Worm (Caenorhabditis elegans) whole organism, L2 larva: ENCODE measurements around the gene ZC196.5.

Experiments used
- C34F6.9 ChIP-seq: fragments of 150-350 bp; optimal IDR thresholded peaks from 2 replicates; lab custom pipeline; 2014; ENCODE audit warnings: missing biosample characterization, missing genetic modification characterization
- R02D3.7 ChIP-seq: fragments of 150-350 bp; optimal IDR thresholded peaks from 2 replicates; lab custom pipeline; 2014; ENCODE audit warnings: missing biosample characterization, missing genetic modification characterization
- Y55F3AM.14 ChIP-seq: fragments of 200-800 bp; sonication (Bioruptor generic); optimal IDR thresholded peaks from 2 replicates; lab custom pipeline; 2018; ENCODE audit warnings: mild to moderate bottlenecking, missing genetic modification characterization, missing compliant biosample characterization
- ZK546.5 ChIP-seq: sonication (generic microtip); optimal IDR thresholded peaks from 2 replicates; lab custom pipeline; 2017; ENCODE audit warnings: missing biosample characterization, missing genetic modification characterization
- aly-2 ChIP-seq: fragments of 150-350 bp; optimal IDR thresholded peaks from 2 replicates; lab custom pipeline; 2014; ENCODE audit warnings: missing biosample characterization, missing genetic modification characterization
- crh-2 ChIP-seq: sonication (generic microtip); optimal IDR thresholded peaks from 2 replicates; lab custom pipeline; 2017; ENCODE audit warnings: missing biosample characterization, missing genetic modification characterization
- elt-3 ChIP-seq: sonication (generic microtip); optimal IDR thresholded peaks from 2 replicates; lab custom pipeline; 2017; ENCODE audit warnings: missing biosample characterization, missing genetic modification characterization
- fos-1 ChIP-seq: fragments of 150-350 bp; optimal IDR thresholded peaks from 2 replicates; lab custom pipeline; 2014; ENCODE audit warnings: missing biosample characterization, missing genetic modification characterization
- lin-11 ChIP-seq: fragments of 150-350 bp; sonication (generic microtip); optimal IDR thresholded peaks from 2 replicates; lab custom pipeline; 2014; ENCODE audit warnings: missing biosample characterization, missing genetic modification characterization, inconsistent platforms, mixed read lengths
- mbf-1 ChIP-seq: sonication (generic microtip); optimal IDR thresholded peaks from 2 replicates; lab custom pipeline; 2017; ENCODE audit warnings: missing biosample characterization, missing genetic modification characterization
- nhr-129 ChIP-seq: fragments of 150-350 bp; optimal IDR thresholded peaks from 2 replicates; lab custom pipeline; 2014; ENCODE audit warnings: missing biosample characterization, missing genetic modification characterization
- nhr-23 ChIP-seq: fragments of 150-350 bp; optimal IDR thresholded peaks from 2 replicates; lab custom pipeline; 2014; ENCODE audit warnings: missing biosample characterization, missing genetic modification reagents, missing genetic modification characterization
- nhr-25 ChIP-seq: fragments of 150-350 bp; sonication (generic microtip); optimal IDR thresholded peaks from 3 replicates; lab custom pipeline; 2014; ENCODE audit warnings: missing biosample characterization, missing genetic modification characterization
- sem-4 ChIP-seq: fragments of 150-350 bp; optimal IDR thresholded peaks from 2 replicates; lab custom pipeline; 2014; ENCODE audit warnings: missing biosample characterization, missing genetic modification reagents, missing genetic modification characterization
- unc-39 ChIP-seq: fragments of 150-350 bp; optimal IDR thresholded peaks from 2 replicates; lab custom pipeline; 2014; ENCODE audit warnings: missing biosample characterization, missing genetic modification characterization
- zag-1 ChIP-seq: fragments of 150-350 bp; optimal IDR thresholded peaks from 2 replicates; lab custom pipeline; 2014; ENCODE audit warnings: missing biosample characterization, missing genetic modification characterization
- ztf-11 ChIP-seq: sonication (generic microtip); optimal IDR thresholded peaks from 2 replicates; lab custom pipeline; 2017; ENCODE audit warnings: missing biosample characterization, missing genetic modification characterization

Gene ZC196.5

ce11 chrV:8776270-8776669 lies 47.1 kb downstream of the ZC196.5 start, which contains the start of gene B0507.1:
Gene B0507.1 (plus strand): TSS chrV:8776570.
- no peak for TF ChIP-seq ZK546.5 (tag; lab: Kevin White, UChicago)
- no peak for TF ChIP-seq nhr-23 (tag; lab: Kevin White, UChicago)
- no peak for TF ChIP-seq ztf-11
- no peak for TF ChIP-seq crh-2 (tag; lab: Kevin White, UChicago)
- TF ChIP-seq nhr-25 (tag; lab: Kevin White, UChicago): no peak
- TF ChIP-seq aly-2: no peak
- TF ChIP-seq R02D3.7 (tag; lab: Kevin White, UChicago): no peak
- no peak for TF ChIP-seq Y55F3AM.14 (GFP tag; lab: Kevin White, UChicago)
- no peak for TF ChIP-seq zag-1 (tag; lab: Kevin White, UChicago)
- TF ChIP-seq elt-3 (tag; lab: Kevin White, UChicago): no peak
- no peak for TF ChIP-seq unc-39 (tag; lab: Kevin White, UChicago)
- no peak for TF ChIP-seq mbf-1 (tag; lab: Kevin White, UChicago)
- no peak for TF ChIP-seq lin-11 (tag; lab: Kevin White, UChicago)
- TF ChIP-seq C34F6.9: no peak

ce11 chrV:8781164-8781563 lies 52.0 kb downstream of the ZC196.5 start:
- TF ChIP-seq fos-1 (tag; lab: Kevin White, UChicago) (peak; percentile 64), mbf-1 (tag; lab: Kevin White, UChicago) (no peak)

ce11 chrV:8782112-8782511 lies 52.9 kb downstream of the ZC196.5 start:
- TF ChIP-seq nhr-129 (tag; lab: Kevin White, UChicago) (peak; percentile 45), sem-4 (tag; lab: Kevin White, UChicago) (no peak), fos-1 (tag; lab: Kevin White, UChicago) (peak; percentile 6)
